Worm (Caenorhabditis elegans): Measurements from ENCODE around the gene R05H10.1.

ce11 chrII:14812661-14813060, 39.0 kb upstream of the R05H10.1 start:
- TF ChIP-seq hmg-4 (GFP tag; optimal IDR thresholded peaks at IDR 0.05): no peak
- TF ChIP-seq hmbx-1 (tag; optimal IDR thresholded peaks at IDR 0.05): no peak
- no peak for TF ChIP-seq tbx-37 (GFP tag; conservative IDR thresholded peaks at IDR 0.05)

Measured in whole organism, early embryonic.